Fruit fly (Drosophila melanogaster): ENCODE measurements around the gene eIF4G2.
A peak's percentile ranks its signal among the peaks of the same experiment; 100 is the strongest.

The eIF4G2 gene

dm6 chr3R:23763622-23764273, 55.3 kb downstream of the eIF4G2 start, which contains the start of gene Lsd-1 (continued):
- peak; percentile 81 to 82 for TF ChIP-seq ss (GFP tag; optimal IDR thresholded peaks at IDR 0.05)
- TF ChIP-seq esn (GFP tag; optimal IDR thresholded peaks at IDR 0.05): peak; percentile 31
- no peak for TF ChIP-seq acj6 (GFP tag; optimal IDR thresholded peaks at IDR 0.05)
- TF ChIP-seq Hr39 (GFP tag; optimal IDR thresholded peaks at IDR 0.05): no peak
- peak; percentile 98 for TF ChIP-seq svp (GFP tag)
- peak; percentile 51 for TF ChIP-seq spab (GFP tag; optimal IDR thresholded peaks at IDR 0.05)
- TF ChIP-seq CG15336 (GFP tag; IDR thresholded peaks at IDR 0.05): peak; percentile 80
- peak; percentile 1 for TF ChIP-seq achi (GFP tag; optimal IDR thresholded peaks at IDR 0.05)
- no peak for TF ChIP-seq lz (GFP tag; optimal IDR thresholded peaks at IDR 0.05)
- TF ChIP-seq Sox14 (GFP tag; optimal IDR thresholded peaks at IDR 0.05): peak; percentile 29
- no peak for TF ChIP-seq fd85E (GFP tag; optimal IDR thresholded peaks at IDR 0.05)
- no peak for TF ChIP-seq CG8319 (GFP tag; optimal IDR thresholded peaks at IDR 0.05)
- TF ChIP-seq eg (GFP tag; IDR thresholded peaks at IDR 0.05): peak; percentile 51; the same call in 2 of the 3 replicates
- TF ChIP-seq CG1621 (tag; optimal IDR thresholded peaks at IDR 0.05): peak; percentile 29
- TF ChIP-seq pdm3 (GFP tag; optimal IDR thresholded peaks at IDR 0.05): no peak
- no peak for TF ChIP-seq vri (GFP tag; optimal IDR thresholded peaks at IDR 0.05)
- TF ChIP-seq CG16779 (tag; optimal IDR thresholded peaks at IDR 0.05): peak; percentile 69
- peak; percentile 28 for TF ChIP-seq CG10631 (GFP tag; optimal IDR thresholded peaks at IDR 0.05)
- TF ChIP-seq Eip78C (GFP tag): peak; percentile 87
- no peak for TF ChIP-seq fkh (GFP tag; optimal IDR thresholded peaks at IDR 0.05)

DNA sequence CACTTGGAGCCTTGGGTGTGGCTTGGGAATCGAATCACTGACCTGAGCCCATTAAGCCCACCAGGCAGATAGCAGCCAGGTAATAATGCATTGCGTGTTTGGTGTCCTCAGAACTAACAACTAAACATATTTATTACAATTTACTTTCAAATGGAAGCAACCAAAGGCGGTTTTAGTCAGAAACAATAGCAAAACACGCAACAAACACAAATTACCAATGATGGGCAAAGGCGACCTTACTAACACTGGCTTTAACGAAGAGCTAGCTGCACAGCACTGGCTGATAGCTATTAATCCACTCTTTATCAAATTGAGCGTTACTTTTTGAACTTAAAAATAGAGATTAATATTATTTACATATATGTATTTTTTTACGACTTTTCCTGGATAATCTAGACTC, 56.0 kb downstream of the eIF4G2 start, which contains the start of gene udt:
TSS of gene udt (minus strand) at position 249 of the 400 bp plus-strand sequence.
- TF ChIP-seq Sox102F (GFP tag; optimal IDR thresholded peaks at IDR 0.05) (no peak), vri (GFP tag; optimal IDR thresholded peaks at IDR 0.05) (peak; percentile 18), CG8119 (GFP tag; IDR thresholded peaks at IDR 0.05) (no peak), CG6854 (GFP tag; optimal IDR thresholded peaks at IDR 0.05) (no peak), Ets96B (tag; optimal IDR thresholded peaks at IDR 0.05) (no peak), fkh (GFP tag; optimal IDR thresholded peaks at IDR 0.05) (no peak), svp (GFP tag) (peak; percentile 33), Hr4 (GFP tag; optimal IDR thresholded peaks at IDR 0.05) (no peak), salr (GFP tag; optimal IDR thresholded peaks at IDR 0.05) (no peak), CG16779 (tag; optimal IDR thresholded peaks at IDR 0.05) (no peak), CG10631 (GFP tag; optimal IDR thresholded peaks at IDR 0.05) (no peak), CG31627 (GFP tag; optimal IDR thresholded peaks at IDR 0.05) (no peak), Hr38 (GFP tag; optimal IDR thresholded peaks at IDR 0.05) (no peak), ss (GFP tag; optimal IDR thresholded peaks at IDR 0.05) (no peak), CG9139 (GFP tag; optimal IDR thresholded peaks at IDR 0.05) (no peak), Sox14 (GFP tag; optimal IDR thresholded peaks at IDR 0.05) (no peak), eg (GFP tag; IDR thresholded peaks at IDR 0.05) (no peak), achi (GFP tag; optimal IDR thresholded peaks at IDR 0.05) (no peak), CG6276 (GFP tag; optimal IDR thresholded peaks at IDR 0.05) (no peak), fd85E (GFP tag; optimal IDR thresholded peaks at IDR 0.05) (no peak), CG3919 (GFP tag; optimal IDR thresholded peaks at IDR 0.05) (peak; percentile 17), Met (GFP tag; optimal IDR thresholded peaks at IDR 0.05) (no peak), acj6 (GFP tag; optimal IDR thresholded peaks at IDR 0.05) (no peak), CG6792 (GFP tag; optimal IDR thresholded peaks at IDR 0.05) (no peak), Eip75B (GFP tag; optimal IDR thresholded peaks at IDR 0.05) (no peak), esn (GFP tag; optimal IDR thresholded peaks at IDR 0.05) (no peak), Blimp-1 (GFP tag; optimal IDR thresholded peaks at IDR 0.05) (no peak), CG7368 (GFP tag; optimal IDR thresholded peaks at IDR 0.05) (no peak), lz (GFP tag; optimal IDR thresholded peaks at IDR 0.05) (no peak), fd59A (GFP tag; optimal IDR thresholded peaks at IDR 0.05) (no peak), CG6163 (GFP tag; IDR thresholded peaks at IDR 0.05) (peak; percentile 24; the same call in 2 of the 3 replicates), Eip78C (GFP tag) (no peak), CG32006 (GFP tag; optimal IDR thresholded peaks at IDR 0.05) (no peak), CG34406 (GFP tag; optimal IDR thresholded peaks at IDR 0.05) (no peak)

Measured in whole organism, prepupa.